Fruit fly (Drosophila melanogaster) S2 (cell line): ENCODE data around the gene Myc.

Source experiments
- CG8478 ChIP-seq: fragments of >200 bp; optimal IDR thresholded peaks from 2 replicates; lab custom pipeline; 2018
- CTCF ChIP-seq, 2 experiments: fragments of >200 bp; optimal IDR thresholded peaks; 2 replicates each; lab custom pipeline; 2018

DNA sequence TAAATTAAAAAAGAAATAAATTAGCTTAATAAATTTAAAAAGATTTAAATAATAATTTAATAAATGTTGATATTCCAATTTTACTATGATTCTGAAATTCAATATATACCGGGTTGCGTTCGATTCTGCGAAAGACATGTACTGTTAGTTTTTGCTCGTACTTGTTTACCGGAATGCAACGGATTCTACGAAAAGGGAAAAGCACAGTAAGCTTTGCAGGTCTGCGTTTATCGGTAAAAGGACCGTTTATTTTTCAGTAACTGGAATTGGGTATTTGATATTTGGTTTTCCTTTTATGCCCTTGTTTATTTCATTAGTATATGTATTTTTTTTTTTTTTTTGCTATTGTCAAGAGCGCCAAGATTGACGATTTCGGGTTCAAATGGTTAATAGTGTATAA, 1.3 kb downstream of the Myc start:
- TF ChIP-seq CG8478 (lab: Kevin White, UChicago) (no peak), CTCF (optimal IDR thresholded peaks at IDR 0.05; lab: Kevin White, UChicago) (no peak)
